Fruit fly (Drosophila melanogaster): ENCODE results near the gene CG31551.

The CG31551 gene

dm6 chr3R:5627552-5627951, at the start of gene CG31551:
Gene CG31551, plus strand, starts transcription at chr3R:5627852.
- TF ChIP-seq CG8478 (optimal IDR thresholded peaks at IDR 0.05) (no peak), CTCF (optimal IDR thresholded peaks at IDR 0.05) (no peak)

DNA sequence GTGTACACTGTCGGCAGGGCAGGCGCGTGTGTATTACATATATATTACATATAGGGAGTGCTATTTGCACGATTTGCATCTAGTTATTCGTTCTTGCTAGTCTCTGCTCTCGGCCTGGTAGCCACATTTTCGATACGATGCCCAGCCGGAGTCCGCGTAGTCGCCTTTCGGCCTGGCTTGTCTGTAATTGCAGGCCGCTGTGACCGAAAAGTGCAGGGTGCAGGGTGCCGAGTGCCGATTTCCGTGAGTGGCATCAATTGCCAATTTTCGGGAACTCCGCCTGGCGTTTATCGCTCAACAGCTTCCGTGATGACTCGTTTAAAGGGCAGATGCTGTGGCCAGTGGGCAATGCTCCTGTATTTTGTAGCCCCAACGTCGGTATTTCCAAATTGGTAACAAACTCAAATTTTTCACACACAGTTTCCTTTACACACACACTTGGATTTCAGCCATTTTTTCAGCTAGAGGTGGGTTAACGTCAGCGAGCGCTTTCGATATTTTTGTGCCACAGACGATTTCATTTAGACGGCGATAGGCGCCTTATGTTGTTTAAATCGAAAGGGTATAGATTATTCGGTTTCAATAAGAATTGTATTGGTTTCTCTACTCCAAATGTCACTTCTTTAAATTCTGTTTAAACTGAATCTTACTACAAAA, 39.7 kb upstream of the CG31551 start, which contains the start of gene CG2926:
CG2926 (minus strand) TSS at position 518 of the 657 bp plus-strand sequence.
- TF ChIP-seq CG8478 (optimal IDR thresholded peaks at IDR 0.05) (no peak), CTCF (optimal IDR thresholded peaks at IDR 0.05) (peak in 1 of 2 experiments; percentile 20)

dm6 chr3R:5588573-5588972, 39.1 kb upstream of the CG31551 start, which contains the start of gene PolZ2:
Gene PolZ2, plus strand, starts transcription at chr3R:5588873.
- TF ChIP-seq CG8478 (optimal IDR thresholded peaks at IDR 0.05), result no peak
- TF ChIP-seq CTCF (optimal IDR thresholded peaks at IDR 0.05), result no peak

DNA sequence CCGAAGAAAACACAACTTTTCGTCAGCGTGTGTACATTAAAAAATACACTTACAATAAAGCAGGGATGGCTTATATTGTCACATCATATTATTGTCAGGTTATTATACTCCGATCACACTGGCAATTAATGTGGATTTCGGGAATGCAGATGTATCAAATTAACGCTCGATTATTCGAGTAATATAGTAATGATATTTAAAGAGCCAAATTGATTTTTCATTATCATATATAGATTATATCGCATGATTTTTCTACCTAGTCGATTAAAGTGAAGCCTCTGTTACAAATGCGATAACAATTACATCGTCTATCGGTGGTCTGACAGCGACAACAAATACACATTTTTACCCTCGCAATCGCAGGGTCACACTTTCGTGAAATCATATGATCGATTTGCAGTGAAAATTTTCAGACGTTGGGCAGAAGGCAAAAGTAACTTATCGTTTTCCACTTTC, 36.2 kb upstream of the CG31551 start, which contains the start of the genes noi and Vha26:
noi (minus strand) TSS at position 62 of the 456 bp plus-strand sequence.
Vha26 (plus strand) TSS at position 366 of the 456 bp plus-strand sequence.
- no peak for TF ChIP-seq CG8478 (optimal IDR thresholded peaks at IDR 0.05)
- no peak for TF ChIP-seq CTCF (optimal IDR thresholded peaks at IDR 0.05)

DNA sequence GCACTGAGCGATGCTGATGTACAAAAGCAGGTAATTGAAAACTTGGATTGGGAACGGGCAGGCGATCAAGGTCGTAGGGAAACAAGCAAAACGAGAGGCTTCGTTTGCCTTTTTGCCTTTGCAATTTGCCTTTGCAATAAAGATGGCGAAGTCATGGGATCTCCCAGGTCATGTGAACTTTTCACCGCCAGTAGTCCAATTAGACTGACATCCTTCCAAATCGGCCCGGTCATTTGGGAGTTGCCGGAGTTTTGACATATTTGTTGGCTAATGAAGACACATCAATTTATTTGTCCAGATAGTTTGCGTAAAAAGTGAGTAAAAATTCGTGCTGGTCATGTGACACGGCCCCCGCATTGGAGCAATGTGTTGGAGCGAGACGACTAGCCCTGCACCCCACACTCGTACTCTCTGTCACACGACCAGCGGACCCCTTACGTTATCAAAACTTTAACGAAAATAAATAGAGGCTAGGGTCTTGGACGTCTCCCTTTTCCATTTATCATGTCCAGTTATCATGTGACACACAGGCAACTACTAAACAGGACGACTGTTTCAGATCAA, 35.6 kb upstream of the CG31551 start:
- TF ChIP-seq CG8478 (optimal IDR thresholded peaks at IDR 0.05) (no peak), CTCF (optimal IDR thresholded peaks at IDR 0.05) (no peak)

DNA sequence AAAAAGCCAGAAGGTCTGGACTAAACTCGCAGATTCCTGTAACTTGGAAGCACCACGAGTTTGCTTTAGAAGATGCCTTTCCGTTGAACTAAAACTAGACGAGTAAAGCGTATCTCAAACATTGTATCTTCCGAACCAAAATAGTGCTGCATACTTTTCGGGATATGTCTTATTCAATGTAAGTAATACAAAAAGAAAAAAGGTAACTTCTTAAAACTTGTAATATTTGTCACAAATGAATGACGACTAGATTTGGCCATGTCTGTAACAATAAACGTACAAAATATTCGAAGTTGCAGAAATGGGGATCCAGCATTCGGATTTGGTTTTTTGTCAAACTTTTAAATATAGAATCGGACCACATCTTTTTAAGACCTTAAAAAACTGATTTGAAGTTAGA, 32.8 kb upstream of the CG31551 start:
- TF ChIP-seq CG8478 (optimal IDR thresholded peaks at IDR 0.05) (no peak), CTCF (optimal IDR thresholded peaks at IDR 0.05) (no peak)

DNA sequence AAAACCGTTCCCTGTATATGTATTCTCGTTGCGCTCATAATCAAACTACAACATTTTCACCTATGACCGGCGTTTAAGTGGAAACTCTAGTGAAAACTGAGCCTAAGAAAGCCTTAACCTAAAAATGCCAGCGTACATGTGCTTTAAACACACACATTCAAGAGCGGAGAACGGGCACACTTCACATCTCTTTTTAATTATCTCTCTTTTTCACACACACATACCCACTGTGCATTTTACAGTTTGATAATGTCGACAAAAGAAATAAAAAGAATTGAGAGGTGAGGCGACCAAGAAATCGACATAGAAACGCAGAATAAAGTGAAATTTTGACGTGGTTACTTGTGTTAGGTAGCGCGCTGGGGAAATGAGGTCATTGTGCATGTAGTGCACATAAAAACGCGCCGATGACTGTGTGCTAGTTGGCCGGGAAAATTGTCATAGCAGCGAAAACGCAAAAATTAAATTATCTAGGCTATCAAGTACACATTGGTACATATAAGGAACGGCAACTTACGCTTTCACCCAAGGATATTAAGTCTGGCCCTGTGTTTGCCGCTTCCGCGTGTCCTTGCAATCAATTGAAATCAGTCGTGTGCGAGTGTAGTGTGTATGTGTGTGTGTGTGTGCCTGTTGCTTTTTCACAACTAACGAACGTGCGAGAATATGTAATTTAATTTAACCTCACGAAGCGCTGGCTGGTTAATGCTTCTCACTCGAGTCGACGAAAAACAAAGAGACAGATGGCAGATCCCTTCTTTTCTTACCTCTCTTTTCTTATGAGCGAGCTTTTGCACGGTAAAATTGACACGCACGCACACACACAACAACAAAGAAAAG, 27.9 kb upstream of the CG31551 start:
- no peak for TF ChIP-seq CTCF (optimal IDR thresholded peaks at IDR 0.05)

DNA sequence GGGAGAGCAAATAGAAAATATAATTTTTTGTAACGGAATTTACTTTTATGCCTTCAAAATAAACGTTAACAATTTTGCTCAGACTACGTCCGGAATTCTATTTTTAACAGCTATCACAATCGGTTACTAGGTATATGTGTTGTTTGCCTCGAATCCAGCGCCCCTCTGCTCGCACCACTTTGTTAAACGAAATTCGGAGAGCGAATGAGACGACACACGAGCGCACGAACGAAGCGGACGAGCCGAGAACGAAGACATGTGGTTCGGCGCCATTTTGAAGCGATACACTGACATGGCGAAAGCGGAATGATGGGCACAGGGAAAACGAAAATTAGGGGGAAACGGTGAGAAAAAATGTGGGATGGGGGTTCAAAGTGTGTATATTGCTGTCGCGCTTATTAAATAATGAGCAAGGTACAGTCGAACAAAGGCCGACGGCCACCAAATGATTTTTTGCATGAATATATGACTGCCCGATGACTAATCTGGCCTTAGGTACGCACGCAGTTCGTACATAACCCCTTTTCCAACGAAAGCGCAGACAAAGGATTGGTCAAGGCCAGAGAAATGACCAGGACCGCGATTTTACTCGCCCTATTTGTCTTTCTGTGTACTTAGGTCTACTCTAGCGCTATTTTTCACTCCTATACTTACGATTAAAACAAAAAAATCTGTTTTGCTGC, 27.1 kb upstream of the CG31551 start:
- no peak for TF ChIP-seq CTCF (optimal IDR thresholded peaks at IDR 0.05)
- TF ChIP-seq CG8478 (optimal IDR thresholded peaks at IDR 0.05), result no peak

dm6 chr3R:5601044-5601523, 26.6 kb upstream of the CG31551 start, which contains the start of the genes kra and SecS:
Gene kra, minus strand, starts transcription at chr3R:5601136.
Gene SecS, plus strand, starts transcription at chr3R:5601433.
- TF ChIP-seq CG8478 (optimal IDR thresholded peaks at IDR 0.05), result no peak
- peak; percentile 23 to 48 for TF ChIP-seq CTCF (optimal IDR thresholded peaks at IDR 0.05)

- no peak for TF ChIP-seq CG8478 (optimal IDR thresholded peaks at IDR 0.05)
- peak; percentile 84 to 87 for TF ChIP-seq CTCF (optimal IDR thresholded peaks at IDR 0.05)
These were observed 21.2 kb upstream of the CG31551 start, which contains the start of gene asl for dm6 chr3R:5606477-5606876. Gene asl, minus strand, starts transcription at chr3R:5606543.

DNA sequence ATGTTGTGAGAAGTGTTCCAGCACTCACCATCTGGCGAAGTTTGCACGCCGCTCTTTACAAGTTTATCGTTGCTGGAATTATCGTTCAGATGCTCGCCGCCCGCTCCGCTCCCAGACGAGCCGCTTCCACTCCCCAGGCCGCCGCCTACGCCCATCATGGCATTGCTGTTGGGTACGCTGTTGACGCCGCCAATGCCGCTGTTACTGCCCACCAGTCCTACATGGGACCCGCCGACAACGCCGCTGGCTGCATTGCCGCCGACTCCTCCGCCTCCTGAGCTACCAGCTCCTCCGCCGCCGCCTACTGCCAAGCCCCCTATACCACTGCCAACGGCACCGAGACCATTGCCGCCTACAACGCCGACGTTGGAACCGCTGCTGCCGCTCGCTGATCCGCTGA, 19.2 kb upstream of the CG31551 start:
- TF ChIP-seq CTCF (optimal IDR thresholded peaks at IDR 0.05) (no peak), CG8478 (optimal IDR thresholded peaks at IDR 0.05) (no peak)

dm6 chr3R:5610656-5611055, 17.0 kb upstream of the CG31551 start:
- TF ChIP-seq CG8478 (optimal IDR thresholded peaks at IDR 0.05), result no peak
- TF ChIP-seq CTCF (optimal IDR thresholded peaks at IDR 0.05), result no peak

DNA sequence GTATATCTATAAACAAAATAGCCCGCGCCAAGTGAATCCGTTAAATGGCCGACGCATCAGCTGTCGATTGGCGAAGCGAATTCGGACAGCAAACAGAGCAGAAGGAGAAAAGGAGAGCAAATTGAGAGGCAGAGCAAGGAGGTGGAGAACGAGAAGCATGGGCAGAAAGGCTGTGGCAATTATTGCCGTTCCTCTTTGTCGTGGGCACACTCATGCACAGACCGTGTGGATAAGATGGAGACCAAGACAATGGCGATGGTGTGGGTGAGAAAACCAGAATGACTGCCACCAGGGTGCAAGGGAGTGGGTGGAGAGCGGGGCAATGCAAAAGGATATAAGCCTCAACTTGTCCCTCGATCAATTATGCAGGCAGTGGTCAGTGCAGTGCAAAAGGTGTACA, 16.5 kb upstream of the CG31551 start:
- TF ChIP-seq CG8478 (optimal IDR thresholded peaks at IDR 0.05) (no peak), CTCF (optimal IDR thresholded peaks at IDR 0.05) (no peak)

DNA sequence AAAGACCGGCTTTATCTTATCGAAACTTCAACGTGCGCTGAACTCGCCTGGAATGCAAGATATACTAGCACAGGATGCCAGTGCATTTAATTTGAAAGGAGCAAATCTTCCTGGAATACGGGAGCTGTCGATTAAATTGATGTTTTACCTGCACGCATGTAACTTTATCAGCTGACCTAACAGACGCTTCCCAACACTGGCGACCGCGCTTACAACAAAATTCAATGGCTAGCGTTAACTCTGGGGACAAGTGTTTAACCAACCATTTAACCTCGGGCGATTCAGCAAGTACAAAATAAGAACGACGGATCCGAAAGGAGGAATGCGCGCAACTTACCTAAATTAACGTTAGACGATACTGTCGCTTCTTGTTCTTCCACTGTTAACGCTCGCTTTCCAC, 15.9 kb upstream of the CG31551 start:
- TF ChIP-seq CTCF (optimal IDR thresholded peaks at IDR 0.05), result peak in 1 of 2 experiments; percentile 42
- no peak for TF ChIP-seq CG8478 (optimal IDR thresholded peaks at IDR 0.05)

All from S2 (cell line).